Worm (Caenorhabditis elegans) whole organism, L1 larva: ENCODE data around the gene EGAP5.1.
A peak's percentile ranks its signal among the peaks of the same experiment; 100 is the strongest.

ENCODE experiments used
- C04F5.9 ChIP-seq: sonication (generic microtip); optimal IDR thresholded peaks from 2 replicates; lab custom pipeline; 2016; ENCODE audit warnings: missing genetic modification characterization, missing compliant biosample characterization
- F16B12.6 ChIP-seq: fragments of 150-350 bp; optimal IDR thresholded peaks from 2 replicates; lab custom pipeline; 2014; ENCODE audit warnings: missing biosample characterization, missing genetic modification characterization
- alr-1 ChIP-seq: fragments of 200-800 bp; sonication (Bioruptor generic); optimal IDR thresholded peaks from 2 replicates; lab custom pipeline; 2018; ENCODE audit warnings: borderline replicate concordance, mild to moderate bottlenecking, missing genetic modification characterization, missing compliant biosample characterization
- aly-2 ChIP-seq: fragments of 150-350 bp; optimal IDR thresholded peaks from 2 replicates; lab custom pipeline; 2014; ENCODE audit warnings: missing biosample characterization, missing genetic modification characterization
- ceh-8 ChIP-seq: fragments of 200-800 bp; sonication (Bioruptor generic); optimal IDR thresholded peaks from 2 replicates; lab custom pipeline; 2018; ENCODE audit warnings: mild to moderate bottlenecking, missing genetic modification characterization, moderate library complexity, missing compliant biosample characterization
- ceh-82 ChIP-seq, 3 experiments: fragments of 150-350 bp in 1 of 3; sonication (generic microtip) in 2 of 3; optimal IDR thresholded peaks; 2 replicates each; lab custom pipeline; 2014 to 2017; ENCODE audit warnings: missing biosample characterization in 3 of 3, missing genetic modification characterization in 3 of 3
- ceh-88 ChIP-seq: fragments of 200-800 bp; sonication (Bioruptor generic); IDR thresholded peaks from 2 replicates; pipeline ENCODE4 v1.3.6; 2022; ENCODE audit warnings: missing genetic modification characterization, missing compliant biosample characterization
- ceh-90 ChIP-seq: sonication (generic microtip); optimal IDR thresholded peaks from 2 replicates; lab custom pipeline; 2016; ENCODE audit warnings: missing genetic modification characterization, missing compliant biosample characterization
- ces-1 ChIP-seq: fragments of 150-350 bp; optimal IDR thresholded peaks from 2 replicates; lab custom pipeline; 2014; ENCODE audit warnings: missing biosample characterization, missing genetic modification reagents, missing genetic modification characterization
- dsc-1 ChIP-seq: sonication (generic microtip); optimal IDR thresholded peaks from 2 replicates; lab custom pipeline; 2016; ENCODE audit warnings: mild to moderate bottlenecking, missing genetic modification characterization, missing compliant biosample characterization
- efl-3 ChIP-seq: fragments of 200-800 bp; sonication (Bioruptor generic); optimal IDR thresholded peaks from 2 replicates; lab custom pipeline; 2018; ENCODE audit warnings: mild to moderate bottlenecking, missing genetic modification characterization, missing compliant biosample characterization
- egl-13 ChIP-seq: sonication (generic microtip); optimal IDR thresholded peaks from 2 replicates; lab custom pipeline; 2016; ENCODE audit warnings: missing genotype, missing genetic modification reagents, missing genetic modification characterization, missing compliant biosample characterization
- egl-27 ChIP-seq, 2 experiments: fragments of 150-350 bp in 1 of 2; sonication (generic microtip); optimal IDR thresholded peaks; 3 replicates each; lab custom pipeline; 2017 to 2018; ENCODE audit warnings: missing biosample characterization in 2 of 2, missing genetic modification characterization in 2 of 2, missing genetic modification reagents in 2 of 2
- elt-2 ChIP-seq: sonication (generic microtip); optimal IDR thresholded peaks from 2 replicates; lab custom pipeline; 2016; ENCODE audit warnings: missing genetic modification characterization, mild to moderate bottlenecking, inconsistent platforms, missing compliant biosample characterization, missing genetic modification reagents
- elt-3 ChIP-seq, 6 experiments: fragments of 150-350 bp in 1 of 6; sonication (generic microtip); optimal IDR thresholded peaks; 2 replicates each; lab custom pipeline; 2017 to 2018; ENCODE audit warnings: missing biosample characterization in 6 of 6, missing genetic modification characterization in 6 of 6, inconsistent platforms in 1 of 6
- ets-5 ChIP-seq: fragments of 200-800 bp; sonication (Bioruptor generic); IDR thresholded peaks from 2 replicates; pipeline ENCODE4 v1.3.6; 2022; ENCODE audit warnings: missing genetic modification characterization, missing compliant biosample characterization
- fkh-10 ChIP-seq: sonication (generic microtip); optimal IDR thresholded peaks from 2 replicates; lab custom pipeline; 2017; ENCODE audit warnings: missing biosample characterization, missing genetic modification reagents, missing genetic modification characterization
- fkh-8 ChIP-seq: sonication (generic microtip); optimal IDR thresholded peaks from 2 replicates; lab custom pipeline; 2016; ENCODE audit warnings: mild to moderate bottlenecking, missing genetic modification characterization, missing compliant biosample characterization
- grh-1 ChIP-seq: fragments of 200-800 bp; sonication (Bioruptor generic); IDR thresholded peaks from 2 replicates; pipeline ENCODE4 v1.3.6; 2022; ENCODE audit warnings: missing genetic modification reagents, missing genetic modification characterization, missing compliant biosample characterization
- irx-1 ChIP-seq: sonication (generic microtip); optimal IDR thresholded peaks from 2 replicates; lab custom pipeline; 2016; ENCODE audit warnings: missing genetic modification characterization, missing compliant biosample characterization
- lin-13 ChIP-seq: fragments of 150-350 bp; optimal IDR thresholded peaks from 2 replicates; lab custom pipeline; 2014; ENCODE audit warnings: missing biosample characterization, missing genetic modification reagents, missing genetic modification characterization
- lin-14 ChIP-seq: fragments of 200-800 bp; sonication (Bioruptor generic); optimal IDR thresholded peaks from 2 replicates; lab custom pipeline; 2018; ENCODE audit warnings: mild to moderate bottlenecking, missing genetic modification characterization, moderate library complexity, missing compliant biosample characterization
- lin-15B ChIP-seq: fragments of 150-350 bp; sonication (generic microtip); optimal IDR thresholded peaks from 3 replicates; lab custom pipeline; 2014; ENCODE audit warnings: missing biosample characterization, missing genetic modification characterization
- lin-35 ChIP-seq, 2 experiments: fragments of 150-350 bp; optimal IDR thresholded peaks; 2 replicates each; lab custom pipeline; 2014; ENCODE audit warnings: missing biosample characterization in 2 of 2, missing genetic modification characterization in 2 of 2, missing genetic modification reagents in 2 of 2
- lin-39 ChIP-seq: fragments of 150-350 bp; optimal IDR thresholded peaks from 2 replicates; lab custom pipeline; 2014; ENCODE audit warnings: missing biosample characterization, missing genetic modification reagents, missing genetic modification characterization
- lsy-2 ChIP-seq, 2 experiments: fragments of 150-350 bp; optimal IDR thresholded peaks; 2 replicates each; lab custom pipeline; 2014; ENCODE audit warnings: missing biosample characterization in 2 of 2, missing genetic modification characterization in 2 of 2
- mab-9 ChIP-seq: fragments of 200-800 bp; sonication (Bioruptor generic); IDR thresholded peaks from 2 replicates; pipeline ENCODE4 v1.3.6; 2022; ENCODE audit warnings: missing genetic modification reagents, missing genetic modification characterization, missing compliant biosample characterization
- mdl-1 ChIP-seq, 2 experiments: fragments of 150-350 bp; optimal IDR thresholded peaks; 2 replicates each; lab custom pipeline; 2014 to 2017; ENCODE audit warnings: missing biosample characterization in 2 of 2, missing genetic modification characterization in 2 of 2, inconsistent platforms in 1 of 2
- mep-1 ChIP-seq: fragments of 150-350 bp; optimal IDR thresholded peaks from 2 replicates; lab custom pipeline; 2014; ENCODE audit warnings: missing biosample characterization, missing genetic modification characterization
- nhr-19 ChIP-seq: fragments of 200-800 bp; sonication (Bioruptor generic); conservative IDR thresholded peaks from 2 replicates; pipeline ENCODE4 v1.3.6; 2022; ENCODE audit warnings: missing genetic modification characterization, missing compliant biosample characterization
- nhr-20 ChIP-seq: sonication (generic microtip); optimal IDR thresholded peaks from 2 replicates; lab custom pipeline; 2016; ENCODE audit warnings: mild to moderate bottlenecking, missing genetic modification characterization, missing compliant biosample characterization
- nhr-47 ChIP-seq: sonication (generic microtip); optimal IDR thresholded peaks from 2 replicates; lab custom pipeline; 2016; ENCODE audit warnings: mild to moderate bottlenecking, missing genetic modification characterization, moderate library complexity, missing compliant biosample characterization
- nhr-71 ChIP-seq: sonication (generic microtip); optimal IDR thresholded peaks from 2 replicates; lab custom pipeline; 2016; ENCODE audit warnings: mild to moderate bottlenecking, missing genetic modification characterization, moderate library complexity, missing compliant biosample characterization
- nhr-76 ChIP-seq: sonication (generic microtip); optimal IDR thresholded peaks from 2 replicates; lab custom pipeline; 2017; ENCODE audit warnings: missing biosample characterization, missing genetic modification characterization
- nhr-77 ChIP-seq: fragments of 150-350 bp; optimal IDR thresholded peaks from 2 replicates; lab custom pipeline; 2014; ENCODE audit warnings: missing biosample characterization, missing genetic modification characterization
- nhr-84 ChIP-seq: sonication (generic microtip); optimal IDR thresholded peaks from 2 replicates; lab custom pipeline; 2017; ENCODE audit warnings: missing biosample characterization, missing genetic modification characterization
- nhr-85 ChIP-seq: sonication (generic microtip); peaks from one replicate; lab custom pipeline; 2016; ENCODE audit warnings: missing genetic modification characterization, inconsistent platforms, missing compliant biosample characterization
- pax-3 ChIP-seq: fragments of 200-800 bp; sonication (Bioruptor generic); optimal IDR thresholded peaks from 2 replicates; lab custom pipeline; 2018; ENCODE audit warnings: mild to moderate bottlenecking, missing genetic modification characterization, moderate library complexity, missing compliant biosample characterization
- rnt-1 ChIP-seq: sonication (generic microtip); optimal IDR thresholded peaks from 2 replicates; lab custom pipeline; 2016; ENCODE audit warnings: mild to moderate bottlenecking, missing genetic modification characterization, moderate library complexity, missing compliant biosample characterization
- skn-1 ChIP-seq: fragments of 150-350 bp; optimal IDR thresholded peaks from 2 replicates; lab custom pipeline; 2014; ENCODE audit warnings: missing biosample characterization, missing genetic modification characterization
- snu-23 ChIP-seq: sonication (generic microtip); optimal IDR thresholded peaks from 2 replicates; lab custom pipeline; 2016; ENCODE audit warnings: missing genetic modification characterization, missing compliant biosample characterization
- sptf-1 ChIP-seq: fragments of 150-350 bp; optimal IDR thresholded peaks from 2 replicates; lab custom pipeline; 2014; ENCODE audit warnings: missing biosample characterization, missing genetic modification characterization
- sup-37 ChIP-seq: fragments of 200-800 bp; sonication (Bioruptor generic); optimal IDR thresholded peaks from 2 replicates; lab custom pipeline; 2018; ENCODE audit warnings: mild to moderate bottlenecking, missing genetic modification characterization, missing compliant biosample characterization
- swsn-7 ChIP-seq: sonication (generic microtip); optimal IDR thresholded peaks from 2 replicates; lab custom pipeline; 2016; ENCODE audit warnings: missing genetic modification characterization, missing compliant biosample characterization
- tbx-2 ChIP-seq: sonication (generic microtip); optimal IDR thresholded peaks from 2 replicates; lab custom pipeline; 2016; ENCODE audit warnings: missing genetic modification characterization, missing compliant biosample characterization
- tlp-1 ChIP-seq: fragments of 150-350 bp; optimal IDR thresholded peaks from 2 replicates; lab custom pipeline; 2014; ENCODE audit warnings: missing biosample characterization, missing genetic modification characterization
- unc-130 ChIP-seq: fragments of 150-350 bp; optimal IDR thresholded peaks from 2 replicates; lab custom pipeline; 2017; ENCODE audit warnings: missing biosample characterization, missing genetic modification characterization, inconsistent platforms
- unc-30 ChIP-seq: sonication (generic microtip); optimal IDR thresholded peaks from 2 replicates; lab custom pipeline; 2017; ENCODE audit warnings: missing biosample characterization, missing genetic modification characterization
- unc-86 ChIP-seq: sonication (generic microtip); optimal IDR thresholded peaks from 2 replicates; lab custom pipeline; 2016; ENCODE audit warnings: missing genetic modification characterization, missing compliant biosample characterization
- unc-98 ChIP-seq: fragments of 200-800 bp; sonication (Bioruptor generic); IDR thresholded peaks from 2 replicates; pipeline ENCODE4 v1.3.6; 2022; ENCODE audit warnings: missing genetic modification characterization, missing compliant biosample characterization
- vab-15 ChIP-seq: sonication (generic microtip); optimal IDR thresholded peaks from 2 replicates; lab custom pipeline; 2017; ENCODE audit warnings: missing genotype, mild to moderate bottlenecking, missing genetic modification characterization, missing compliant biosample characterization
- xbp-1 ChIP-seq: sonication (generic microtip); optimal IDR thresholded peaks from 2 replicates; lab custom pipeline; 2016; ENCODE audit warnings: missing genetic modification characterization, missing compliant biosample characterization
- ztf-4 ChIP-seq: fragments of 150-350 bp; optimal IDR thresholded peaks from 2 replicates; lab custom pipeline; 2014; ENCODE audit warnings: missing biosample characterization, missing genetic modification characterization

Gene EGAP5.1

DNA sequence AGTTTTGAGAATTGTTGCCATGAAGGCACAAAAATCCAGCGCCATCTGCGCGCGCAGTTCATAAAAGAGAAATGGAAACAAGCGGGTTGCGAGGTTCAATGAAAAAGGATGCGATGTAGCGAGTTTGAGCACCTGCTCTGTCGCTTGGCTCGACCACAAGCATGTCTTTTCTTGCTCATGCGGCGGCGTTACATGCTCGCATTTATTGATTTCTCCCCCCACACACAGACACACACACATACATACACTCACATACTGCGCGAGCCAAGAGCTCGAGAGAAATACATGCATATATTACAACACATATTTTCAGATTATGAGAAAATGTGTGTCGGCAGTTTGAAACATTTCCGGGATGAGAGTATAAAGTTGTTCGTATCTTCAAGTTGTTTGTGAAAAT lies 41.1 kb upstream of the EGAP5.1 start:
- TF ChIP-seq tlp-1 (tag; lab: Kevin White, UChicago) = no peak
- TF ChIP-seq lin-39 (tag; lab: Kevin White, UChicago) = no peak
- TF ChIP-seq tbx-2 (tag; lab: Kevin White, UChicago) = peak; percentile 12
- no peak for TF ChIP-seq unc-130 (tag; lab: Kevin White, UChicago)
- TF ChIP-seq ceh-8 = no peak
- TF ChIP-seq lin-13 = no peak
- TF ChIP-seq mab-9 (GFP tag; lab: Robert Waterston, UW) = no peak
- TF ChIP-seq nhr-84 = no peak
- peak; percentile 42 for TF ChIP-seq swsn-7 (tag; lab: Kevin White, UChicago)
- no peak for TF ChIP-seq egl-27 (tag; optimal IDR thresholded peaks at IDR 0.05; lab: Kevin White, UChicago)
- no peak for TF ChIP-seq ceh-90 (tag; lab: Kevin White, UChicago)
- TF ChIP-seq sup-37 (GFP tag; lab: Kevin White, UChicago) = no peak
- TF ChIP-seq ceh-88 (GFP tag; lab: Robert Waterston, UW) = no peak
- TF ChIP-seq snu-23 (GFP tag; lab: Kevin White, UChicago) = peak; percentile 39
- peak; percentile 33 for TF ChIP-seq irx-1
- no peak for TF ChIP-seq vab-15 (tag; lab: Kevin White, UChicago)
- no peak for TF ChIP-seq nhr-77 (tag; lab: Kevin White, UChicago)
- peak; percentile 76 for TF ChIP-seq fkh-8 (tag; lab: Kevin White, UChicago)
- TF ChIP-seq nhr-19 (GFP tag; lab: Robert Waterston, UW) = 0 out of 2 replicates have a peak, but pooled peaks have one; percentile 11
- no peak for TF ChIP-seq mdl-1 (tag; optimal IDR thresholded peaks at IDR 0.05; lab: Kevin White, UChicago)
- no peak for TF ChIP-seq ztf-4 (tag; lab: Kevin White, UChicago)
- TF ChIP-seq ets-5 = no peak
- no peak for TF ChIP-seq rnt-1
- no peak for TF ChIP-seq sptf-1
- peak; percentile 38 for TF ChIP-seq nhr-47
- peak; percentile 73 for TF ChIP-seq lin-14 (GFP tag; lab: Kevin White, UChicago)
- peak; percentile 36 for TF ChIP-seq dsc-1 (tag; lab: Kevin White, UChicago)
- no peak for TF ChIP-seq C04F5.9
- TF ChIP-seq fkh-10 = peak; percentile 45
- no peak for TF ChIP-seq nhr-76
- no peak for TF ChIP-seq nhr-20
- peak in 1 of 2 experiments; percentile 9 for TF ChIP-seq lin-35 (GFP tag; optimal IDR thresholded peaks at IDR 0.05; lab: Kevin White, UChicago)
- TF ChIP-seq skn-1 (tag; lab: Kevin White, UChicago) = peak; percentile 3
- TF ChIP-seq lsy-2 (tag; optimal IDR thresholded peaks at IDR 0.05; lab: Kevin White, UChicago) = peak in 1 of 2 experiments; percentile 15
- TF ChIP-seq xbp-1 (tag; lab: Kevin White, UChicago) = peak; percentile 10
- TF ChIP-seq mep-1 (tag; lab: Kevin White, UChicago) = peak; percentile 11
- no peak for TF ChIP-seq elt-2 (tag; lab: Kevin White, UChicago)
- no peak for TF ChIP-seq aly-2
- no peak for TF ChIP-seq ces-1 (GFP tag; lab: Kevin White, UChicago)
- no peak for TF ChIP-seq lin-15B (tag; lab: Kevin White, UChicago)
- no peak for TF ChIP-seq unc-30 (tag; lab: Kevin White, UChicago)
- TF ChIP-seq efl-3 (GFP tag; lab: Kevin White, UChicago) = no peak
- peak; percentile 55 for TF ChIP-seq nhr-85 (tag; lab: Kevin White, UChicago)
- TF ChIP-seq grh-1 = no peak
- peak; percentile 63 for TF ChIP-seq egl-13 (tag; lab: Kevin White, UChicago)
- no peak for TF ChIP-seq elt-3 (tag; optimal IDR thresholded peaks at IDR 0.05; lab: Kevin White, UChicago)
- TF ChIP-seq unc-98 (GFP tag; lab: Robert Waterston, UW) = no peak
- peak; percentile 33 for TF ChIP-seq nhr-71 (tag; lab: Kevin White, UChicago)
- peak; percentile 10 to 56 (median 10) for TF ChIP-seq ceh-82 (tag; optimal IDR thresholded peaks at IDR 0.05; lab: Kevin White, UChicago)
- TF ChIP-seq alr-1 (tag; lab: Kevin White, UChicago) = no peak
- TF ChIP-seq pax-3 (tag; lab: Kevin White, UChicago) = no peak
- no peak for TF ChIP-seq F16B12.6
- TF ChIP-seq unc-86 (tag; lab: Kevin White, UChicago) = peak; percentile 64
